Worm (Caenorhabditis elegans): ENCODE data around the gene F41C3.8.

The F41C3.8 gene

ce11 chrII:4741527-4742187 lies 25.8 kb downstream of the F41C3.8 start, which contains the start of gene acs-11 (continued):
- TF ChIP-seq mep-1 (tag; optimal IDR thresholded peaks at IDR 0.05) (no peak), unc-98 (GFP tag; IDR thresholded peaks at IDR 0.05) (no peak), ceh-88 (GFP tag; IDR thresholded peaks at IDR 0.05) (no peak), lsy-2 (tag; optimal IDR thresholded peaks at IDR 0.05) (no peak), ceh-8 (GFP tag; optimal IDR thresholded peaks at IDR 0.05) (no peak), ceh-90 (tag; optimal IDR thresholded peaks at IDR 0.05) (no peak), lin-39 (tag; optimal IDR thresholded peaks at IDR 0.05) (no peak), skn-1 (tag; optimal IDR thresholded peaks at IDR 0.05) (no peak), sptf-1 (tag; optimal IDR thresholded peaks at IDR 0.05) (no peak), nhr-47 (tag; optimal IDR thresholded peaks at IDR 0.05) (no peak), nhr-19 (GFP tag; conservative IDR thresholded peaks at IDR 0.05) (no peak), pax-3 (tag; optimal IDR thresholded peaks at IDR 0.05) (no peak), nhr-76 (tag; optimal IDR thresholded peaks at IDR 0.05) (no peak)

- no peak for TF ChIP-seq swsn-7 (tag; optimal IDR thresholded peaks at IDR 0.05)
- no peak for TF ChIP-seq nhr-76 (tag; optimal IDR thresholded peaks at IDR 0.05)
- TF ChIP-seq unc-130 (tag; optimal IDR thresholded peaks at IDR 0.05) = peak; percentile 84
- TF ChIP-seq hlh-17 (GFP tag; optimal IDR thresholded peaks at IDR 0.05; ENCODE audit: borderline replicate concordance) = no peak
- peak in 1 of 3 experiments; percentile 22 for TF ChIP-seq dpl-1 (GFP tag; optimal IDR thresholded peaks at IDR 0.05)
- TF ChIP-seq sox-4 (tag; optimal IDR thresholded peaks at IDR 0.05) = no peak
- peak; percentile 63 for TF ChIP-seq tbx-2 (tag; optimal IDR thresholded peaks at IDR 0.05)
- TF ChIP-seq zag-1 (tag; optimal IDR thresholded peaks at IDR 0.05) = no peak
- no peak for TF ChIP-seq egl-13 (tag; optimal IDR thresholded peaks at IDR 0.05)
- TF ChIP-seq skn-1 (tag; optimal IDR thresholded peaks at IDR 0.05) = no peak
- no peak for TF ChIP-seq nhr-28 (tag; optimal IDR thresholded peaks at IDR 0.05)
- TF ChIP-seq Y116A8C.19 (tag; optimal IDR thresholded peaks at IDR 0.05; ENCODE audit: borderline replicate concordance) = no peak
- no peak for TF ChIP-seq unc-86 (tag; optimal IDR thresholded peaks at IDR 0.05)
- no peak for TF ChIP-seq aha-1 (tag; optimal IDR thresholded peaks at IDR 0.05)
- TF ChIP-seq lin-15B (tag; optimal IDR thresholded peaks at IDR 0.05) = no peak
- TF ChIP-seq nhr-84 (tag; optimal IDR thresholded peaks at IDR 0.05) = no peak
- no peak for TF ChIP-seq sup-37 (GFP tag; optimal IDR thresholded peaks at IDR 0.05)
- TF ChIP-seq irx-1 (tag; optimal IDR thresholded peaks at IDR 0.05) = no peak
- no peak for TF ChIP-seq lin-13 (GFP tag; optimal IDR thresholded peaks at IDR 0.05)
- no peak for TF ChIP-seq fkh-8 (tag; optimal IDR thresholded peaks at IDR 0.05)
- no peak for TF ChIP-seq fos-1 (tag; optimal IDR thresholded peaks at IDR 0.05)
- no peak for TF ChIP-seq xbp-1 (tag; optimal IDR thresholded peaks at IDR 0.05)
- peak; percentile 38 for TF ChIP-seq nhr-11 (tag; optimal IDR thresholded peaks at IDR 0.05)
- no peak for TF ChIP-seq unc-30 (tag; optimal IDR thresholded peaks at IDR 0.05)
- TF ChIP-seq ceh-90 (tag; optimal IDR thresholded peaks at IDR 0.05) = no peak
- no peak for TF ChIP-seq pax-3 (tag; optimal IDR thresholded peaks at IDR 0.05)
- peak in 1 of 2 experiments; percentile 8 for TF ChIP-seq efl-1 (optimal IDR thresholded peaks at IDR 0.05)
- TF ChIP-seq efl-1 (GFP tag; optimal IDR thresholded peaks at IDR 0.05 in 1 of 2) = peak in 1 of 2 experiments; percentile 68
- no peak for TF ChIP-seq zip-4 (GFP tag; optimal IDR thresholded peaks at IDR 0.05)
- TF ChIP-seq snpc-4 (tag; optimal IDR thresholded peaks at IDR 0.05) = no peak
- no peak for TF ChIP-seq rnt-1 (tag; optimal IDR thresholded peaks at IDR 0.05)
- TF ChIP-seq lir-3 (tag; optimal IDR thresholded peaks at IDR 0.05; ENCODE audit: poor library complexity) = no peak
- TF ChIP-seq hpl-2 (GFP tag; optimal IDR thresholded peaks at IDR 0.05) = no peak
- TF ChIP-seq nhr-47 (tag; optimal IDR thresholded peaks at IDR 0.05) = peak; percentile 47
- no peak for TF ChIP-seq ces-1 (GFP tag; optimal IDR thresholded peaks at IDR 0.05)
- peak in 1 of 2 experiments; percentile 55 for TF ChIP-seq lin-35 (GFP tag; optimal IDR thresholded peaks at IDR 0.05)
- TF ChIP-seq C16A3.4 (tag; optimal IDR thresholded peaks at IDR 0.05) = no peak
- TF ChIP-seq C04F5.9 (tag; optimal IDR thresholded peaks at IDR 0.05) = no peak
- TF ChIP-seq nhr-19 (GFP tag; conservative IDR thresholded peaks at IDR 0.05) = peak; percentile 55
- no peak for TF ChIP-seq aly-2 (tag; optimal IDR thresholded peaks at IDR 0.05)
- TF ChIP-seq ceh-82 (tag; optimal IDR thresholded peaks at IDR 0.05) = no peak
- no peak for TF ChIP-seq ztf-4 (tag; optimal IDR thresholded peaks at IDR 0.05)
- peak; percentile 79 for TF ChIP-seq nhr-90 (tag; optimal IDR thresholded peaks at IDR 0.05; ENCODE audit: poor library complexity)
- no peak for TF ChIP-seq fkh-10 (GFP tag; optimal IDR thresholded peaks at IDR 0.05)
Measured at ce11 chrII:4745281-4745680, 29.4 kb downstream of the F41C3.8 start.
